Fruit fly (Drosophila melanogaster) whole organism, embryonic: Measurements from ENCODE around the gene Tsp29Fa.

Source experiments
- BEAF-32 ChIP-seq: fragments of 200-800 bp; sonication (Bioruptor generic); optimal IDR thresholded peaks from 3 replicates; lab custom pipeline; 2017; ENCODE audit warnings: missing biosample characterization, missing genetic modification characterization, mild to moderate bottlenecking, moderate library complexity, missing genetic modification reagents
- CG10274 ChIP-seq: fragments of 200-800 bp; sonication (Bioruptor generic); optimal IDR thresholded peaks from 3 replicates; lab custom pipeline; 2017; ENCODE audit warnings: missing biosample characterization, mild to moderate bottlenecking, missing genetic modification characterization
- CG10462 ChIP-seq: fragments of 200-800 bp; sonication (Bioruptor generic); optimal IDR thresholded peaks from 2 replicates; lab custom pipeline; 2016; ENCODE audit warnings: missing biosample characterization, missing genetic modification characterization
- CG10565 ChIP-seq: fragments of 200-800 bp; sonication (Bioruptor generic); optimal IDR thresholded peaks from 3 replicates; lab custom pipeline; 2016; ENCODE audit warnings: missing biosample characterization, mild to moderate bottlenecking, missing genetic modification characterization
- CG11085 ChIP-seq: fragments of 200-800 bp; sonication (Bioruptor generic); IDR thresholded peaks from 2 replicates; pipeline ENCODE4 v1.3.6; 2022; ENCODE audit warnings: missing biosample characterization, missing genetic modification characterization
- CG11695 ChIP-seq: fragments of 200-800 bp; sonication (Bioruptor generic); IDR thresholded peaks from 3 replicates; pipeline ENCODE4 v1.3.6; 2022; ENCODE audit warnings: missing biosample characterization, missing genetic modification characterization
- CG14667 ChIP-seq: fragments of 200-800 bp; sonication (Bioruptor generic); IDR thresholded peaks from 2 replicates; pipeline ENCODE4 v1.3.6; 2022; ENCODE audit warnings: missing biosample characterization, missing genetic modification characterization
- CG14710 ChIP-seq: fragments of 200-800 bp; sonication (Bioruptor generic); optimal IDR thresholded peaks from 3 replicates; lab custom pipeline; 2019; ENCODE audit warnings: missing biosample characterization, mild to moderate bottlenecking, missing genetic modification characterization, moderate library complexity
- CG17359 ChIP-seq: fragments of 200-800 bp; sonication (Bioruptor generic); optimal IDR thresholded peaks from 3 replicates; lab custom pipeline; 2018; ENCODE audit warnings: missing biosample characterization, mild to moderate bottlenecking, missing genetic modification characterization, moderate library complexity
- CG17912 ChIP-seq: fragments of 200-800 bp; sonication (Bioruptor generic); optimal IDR thresholded peaks from 2 replicates; lab custom pipeline; 2018; ENCODE audit warnings: missing biosample characterization, mild to moderate bottlenecking, missing genetic modification characterization
- CG18599 ChIP-seq: fragments of 200-800 bp; sonication (Bioruptor generic); optimal IDR thresholded peaks from 3 replicates; lab custom pipeline; 2017; ENCODE audit warnings: missing biosample characterization, missing genetic modification characterization, mild to moderate bottlenecking, moderate library complexity, missing genetic modification reagents
- CG2120 ChIP-seq: fragments of 200-800 bp; sonication (Bioruptor generic); optimal IDR thresholded peaks from 3 replicates; lab custom pipeline; 2016; ENCODE audit warnings: missing biosample characterization, missing genetic modification characterization
- CG2202 ChIP-seq: fragments of 200-800 bp; sonication (Bioruptor generic); optimal IDR thresholded peaks from 2 replicates; lab custom pipeline; 2018; ENCODE audit warnings: missing biosample characterization, mild to moderate bottlenecking, missing genetic modification characterization
- CG32532 ChIP-seq: fragments of 200-800 bp; sonication (Bioruptor generic); IDR thresholded peaks from 2 replicates; pipeline ENCODE4 v1.3.6; 2022; ENCODE audit warnings: missing biosample characterization, missing genetic modification characterization
- CG4328 ChIP-seq: fragments of 200-800 bp; sonication (Bioruptor generic); optimal IDR thresholded peaks from 3 replicates; lab custom pipeline; 2017; ENCODE audit warnings: missing biosample characterization, missing genetic modification reagents, missing genetic modification characterization
- CG4707 ChIP-seq: fragments of 200-800 bp; sonication (Bioruptor generic); optimal IDR thresholded peaks from 2 replicates; lab custom pipeline; 2018; ENCODE audit warnings: missing biosample characterization, mild to moderate bottlenecking, missing genetic modification characterization, moderate library complexity
- CG6175 ChIP-seq: fragments of 200-800 bp; sonication (Bioruptor generic); IDR thresholded peaks from 3 replicates; pipeline ENCODE4 v1.3.6; 2022; ENCODE audit warnings: missing biosample characterization, missing genetic modification characterization
- CG6272 ChIP-seq: fragments of 200-800 bp; sonication (Bioruptor generic); IDR thresholded peaks from 2 replicates; pipeline ENCODE4 v1.3.6; 2022; ENCODE audit warnings: missing biosample characterization, missing genetic modification characterization
- CG7987 ChIP-seq: fragments of 200-800 bp; sonication (Bioruptor generic); optimal IDR thresholded peaks from 2 replicates; lab custom pipeline; 2018; ENCODE audit warnings: missing biosample characterization, mild to moderate bottlenecking, missing genetic modification characterization, moderate library complexity
- CG8388 ChIP-seq: fragments of 200-800 bp; sonication (Bioruptor generic); optimal IDR thresholded peaks from 2 replicates; lab custom pipeline; 2019; ENCODE audit warnings: missing biosample characterization, mild to moderate bottlenecking, missing genetic modification characterization, moderate library complexity
- CoRest ChIP-seq: fragments of 200-800 bp; sonication (Bioruptor generic); optimal IDR thresholded peaks from 3 replicates; lab custom pipeline; 2018; ENCODE audit warnings: missing biosample characterization, mild to moderate bottlenecking, missing genetic modification characterization, moderate library complexity
- D ChIP-seq, 2 experiments: fragments of 200-800 bp in 1 of 2; fragments of >200 bp in 1 of 2; sonication (Bioruptor generic) in 1 of 2; optimal IDR thresholded peaks; 2 replicates in 1 of 2; 3 replicates in 1 of 2; lab custom pipeline; 2017; ENCODE audit warnings: mild to moderate bottlenecking in 1 of 2, missing biosample characterization in 1 of 2, missing genetic modification characterization in 1 of 2, missing genetic modification reagents in 1 of 2
- D19B ChIP-seq: fragments of 200-800 bp; sonication (Bioruptor generic); optimal IDR thresholded peaks from 2 replicates; lab custom pipeline; 2017; ENCODE audit warnings: missing biosample characterization, mild to moderate bottlenecking, missing genetic modification characterization
- Dfd ChIP-seq, 2 experiments: fragments of >200 bp; optimal IDR thresholded peaks; 2 replicates each; lab custom pipeline; 2017; ENCODE audit warnings: missing biosample characterization in 2 of 2, missing genetic modification characterization in 2 of 2
- HLH4C ChIP-seq: fragments of 200-800 bp; sonication (Bioruptor generic); IDR thresholded peaks from 3 replicates; pipeline ENCODE4 v1.3.6; 2022; ENCODE audit warnings: missing biosample characterization, missing genetic modification characterization; ENCODE audit not compliant: partially characterized antibody
- Hmr ChIP-seq: fragments of 200-800 bp; sonication (Bioruptor generic); optimal IDR thresholded peaks from 3 replicates; lab custom pipeline; 2017; ENCODE audit warnings: mild to moderate bottlenecking, missing biosample characterization, missing genetic modification reagents, missing genetic modification characterization
- Hr39 ChIP-seq: fragments of >200 bp; optimal IDR thresholded peaks from 2 replicates; lab custom pipeline; 2017
- NC2β ChIP-seq: fragments of 200-800 bp; sonication (Bioruptor generic); optimal IDR thresholded peaks from 2 replicates; lab custom pipeline; 2016; ENCODE audit warnings: missing biosample characterization, missing genetic modification characterization
- Pdp1 ChIP-seq, 2 experiments: fragments of 200-800 bp; sonication (Bioruptor generic); optimal IDR thresholded peaks; 3 replicates each; lab custom pipeline; 2016; ENCODE audit warnings: missing biosample characterization in 2 of 2, missing genetic modification characterization in 2 of 2, mild to moderate bottlenecking in 1 of 2, moderate library complexity in 1 of 2
- Rfx ChIP-seq: fragments of 200-800 bp; sonication (Bioruptor generic); IDR thresholded peaks from 2 replicates; pipeline ENCODE4 v1.3.6; 2022; ENCODE audit warnings: missing biosample characterization, missing genetic modification characterization
- Spps ChIP-seq: fragments of 200-800 bp; sonication (Bioruptor generic); optimal IDR thresholded peaks from 2 replicates; lab custom pipeline; 2018; ENCODE audit warnings: missing biosample characterization, mild to moderate bottlenecking, missing genetic modification characterization
- Taf1 ChIP-seq: fragments of 200-800 bp; sonication (Bioruptor generic); IDR thresholded peaks from 2 replicates; pipeline ENCODE4 v1.3.6; 2022; ENCODE audit warnings: missing biosample characterization, missing genetic modification characterization
- abd-A ChIP-seq: fragments of 200-800 bp; sonication (Bioruptor generic); optimal IDR thresholded peaks from 3 replicates; lab custom pipeline; 2019; ENCODE audit warnings: missing biosample characterization, mild to moderate bottlenecking, missing genetic modification characterization, moderate library complexity
- corto ChIP-seq: fragments of 200-800 bp; sonication (Bioruptor generic); optimal IDR thresholded peaks from 2 replicates; lab custom pipeline; 2016; ENCODE audit warnings: missing biosample characterization, mild to moderate bottlenecking, missing genetic modification characterization, moderate library complexity
- gsb ChIP-seq: fragments of 200-800 bp; sonication (Bioruptor generic); IDR thresholded peaks from 2 replicates; pipeline ENCODE4 v1.3.6; 2022; ENCODE audit warnings: missing biosample characterization, missing genetic modification characterization
- nerfin-1 ChIP-seq: fragments of 200-800 bp; sonication (Bioruptor generic); optimal IDR thresholded peaks from 3 replicates; lab custom pipeline; 2019; ENCODE audit warnings: missing biosample characterization, mild to moderate bottlenecking, missing genetic modification characterization, moderate library complexity
- nmo ChIP-seq: fragments of 200-800 bp; sonication (Bioruptor generic); optimal IDR thresholded peaks from 2 replicates; lab custom pipeline; 2018; ENCODE audit warnings: missing biosample characterization, mild to moderate bottlenecking, missing genetic modification characterization, moderate library complexity
- pan ChIP-seq, 4 experiments: fragments of >200 bp in 3 of 4; fragments of 200-800 bp in 1 of 4; sonication (Bioruptor generic) in 1 of 4; optimal IDR thresholded peaks in 3 of 4; IDR thresholded peaks in 1 of 4; 2 replicates each; pipeline versions ENCODE4 v1.3.6 to Lab custom; 2017 to 2022; ENCODE audit warnings: missing biosample characterization in 2 of 4, missing genetic modification characterization in 2 of 4, mixed read lengths in 1 of 4
- shn ChIP-seq: fragments of 200-800 bp; sonication (Bioruptor generic); optimal IDR thresholded peaks from 3 replicates; lab custom pipeline; 2016; ENCODE audit warnings: missing biosample characterization, missing genetic modification characterization
- sisA ChIP-seq: fragments of 200-800 bp; sonication (Bioruptor generic); IDR thresholded peaks from 2 replicates; pipeline ENCODE4 v1.3.6; 2022; ENCODE audit warnings: missing biosample characterization, missing genetic modification characterization
- stc ChIP-seq: fragments of 200-800 bp; sonication (Bioruptor generic); IDR thresholded peaks from 2 replicates; pipeline ENCODE4 v1.3.6; 2022; ENCODE audit warnings: missing biosample characterization, missing genetic modification characterization
- sug ChIP-seq: fragments of 200-800 bp; optimal IDR thresholded peaks from 2 replicates; lab custom pipeline; 2019; ENCODE audit warnings: missing biosample characterization, mild to moderate bottlenecking, missing genetic modification characterization, moderate library complexity
- unc-4 ChIP-seq: fragments of 200-800 bp; sonication (Bioruptor generic); IDR thresholded peaks from 2 replicates; pipeline ENCODE4 v1.3.6; 2022; ENCODE audit warnings: missing biosample characterization, missing genetic modification characterization; ENCODE audit not compliant: partially characterized antibody
- unpg ChIP-seq: fragments of 200-800 bp; sonication (Bioruptor generic); optimal IDR thresholded peaks from 3 replicates; lab custom pipeline; 2018; ENCODE audit warnings: missing biosample characterization, mild to moderate bottlenecking, missing genetic modification characterization, moderate library complexity
- z ChIP-seq: fragments of 200-800 bp; sonication (Bioruptor generic); IDR thresholded peaks from 3 replicates; pipeline ENCODE4 v1.3.6; 2022; ENCODE audit warnings: missing biosample characterization, missing genetic modification characterization
- zen ChIP-seq: fragments of 200-800 bp; sonication (Bioruptor generic); optimal IDR thresholded peaks from 3 replicates; lab custom pipeline; 2018; ENCODE audit warnings: missing biosample characterization, mild to moderate bottlenecking, missing genetic modification characterization, moderate library complexity
- zf30C ChIP-seq: fragments of 200-800 bp; sonication (Bioruptor generic); optimal IDR thresholded peaks from 3 replicates; lab custom pipeline; 2018; ENCODE audit warnings: missing biosample characterization, mild to moderate bottlenecking, missing genetic modification characterization

Tsp29Fa gene

dm6 chr2L:8937003-8937402 is 3.2 kb downstream of the Tsp29Fa start, which contains the start of gene Tsp29Fb (continued):
- TF ChIP-seq nerfin-1 (peak; percentile 68), unpg (GFP tag; lab: Kevin White, UChicago) (peak; percentile 79), sisA (GFP tag; lab: Robert Waterston, UW) (peak; percentile 60), Pdp1 (GFP tag; optimal IDR thresholded peaks at IDR 0.05; lab: Kevin White, UChicago) (peak; percentile 47 to 59), CG14710 (tag; lab: Kevin White, UChicago) (peak; percentile 23), z (no peak), CG11085 (GFP tag; lab: Robert Waterston, UW) (0 out of 2 replicates have a peak, but pooled peaks have one; percentile 21), CG14667 (peak; percentile 49; the same call in 1 of the 2 replicates), BEAF-32 (GFP tag; lab: Kevin White, UChicago) (no peak)
- TF ChIP-seq, all 482 proteins: peak for 289

dm6 chr2L:8937837-8938413 is 4.2 kb downstream of the Tsp29Fa start:
- peak; percentile 16 for TF ChIP-seq CG4707 (GFP tag; lab: Kevin White, UChicago)
- no peak for TF ChIP-seq CG2202 (tag; lab: Kevin White, UChicago)
- no peak for TF ChIP-seq shn (GFP tag; lab: Kevin White, UChicago)
- TF ChIP-seq zen (tag; lab: Kevin White, UChicago): no peak
- peak; percentile 6 for TF ChIP-seq CG7987 (GFP tag; lab: Kevin White, UChicago)
- no peak for TF ChIP-seq pan (optimal IDR thresholded peaks at IDR 0.05; lab: Kevin White, UChicago)
- no peak for TF ChIP-seq pan (GFP tag; optimal IDR thresholded peaks at IDR 0.05 in 1 of 2, IDR thresholded peaks at IDR 0.05 in 1 of 2)
- TF ChIP-seq D19B (GFP tag; lab: Kevin White, UChicago): no peak
- peak; percentile 22 for TF ChIP-seq Hmr (GFP tag; lab: Kevin White, UChicago)
- TF ChIP-seq corto: no peak
- no peak for TF ChIP-seq stc (GFP tag; lab: Robert Waterston, UW)
- TF ChIP-seq CG4328 (GFP tag; lab: Kevin White, UChicago): no peak
- TF ChIP-seq NC2β (GFP tag; lab: Kevin White, UChicago): no peak
- no peak for TF ChIP-seq CG10565
- TF ChIP-seq z: no peak
- TF ChIP-seq CG2120: no peak
- TF ChIP-seq CG6272 (GFP tag; lab: Robert Waterston, UW): no peak
- no peak for TF ChIP-seq CG6175 (GFP tag; lab: Robert Waterston, UW)
- no peak for TF ChIP-seq D (optimal IDR thresholded peaks at IDR 0.05; lab: Kevin White, UChicago)
- TF ChIP-seq D (GFP tag; optimal IDR thresholded peaks at IDR 0.05; lab: Kevin White, UChicago): no peak
- TF ChIP-seq nmo (GFP tag; lab: Kevin White, UChicago): no peak
- TF ChIP-seq abd-A (tag; lab: Kevin White, UChicago): no peak
- no peak for TF ChIP-seq Dfd (GFP tag; optimal IDR thresholded peaks at IDR 0.05; lab: Kevin White, UChicago)
- TF ChIP-seq CG10274: no peak
- TF ChIP-seq CG17912: no peak
- no peak for TF ChIP-seq CG8388 (GFP tag; lab: Kevin White, UChicago)
- no peak for TF ChIP-seq CoRest (tag; lab: Kevin White, UChicago)
- TF ChIP-seq sug (tag; lab: Kevin White, UChicago): no peak
- TF ChIP-seq HLH4C: no peak
- TF ChIP-seq zf30C: no peak
- no peak for TF ChIP-seq Spps (tag; lab: Kevin White, UChicago)
- no peak for TF ChIP-seq Taf1
- no peak for TF ChIP-seq gsb (GFP tag; lab: Robert Waterston, UW)
- no peak for TF ChIP-seq unc-4 (GFP tag; lab: Robert Waterston, UW)
- TF ChIP-seq CG18599: no peak
- no peak for TF ChIP-seq CG10462 (GFP tag; lab: Kevin White, UChicago)
- TF ChIP-seq Hr39: no peak
- no peak for TF ChIP-seq CG11695 (GFP tag; lab: Robert Waterston, UW)
- no peak for TF ChIP-seq CG32532 (GFP tag; lab: Robert Waterston, UW)
- TF ChIP-seq Rfx (GFP tag; lab: Robert Waterston, UW): no peak
- TF ChIP-seq CG17359 (tag; lab: Kevin White, UChicago): peak; percentile 28
